Fruit fly (Drosophila melanogaster) S2 (cell line): ENCODE results near the gene CG8539.

Experiments used
- CG8478 ChIP-seq: fragments of >200 bp; optimal IDR thresholded peaks from 2 replicates; lab custom pipeline; 2018
- CTCF ChIP-seq, 2 experiments: fragments of >200 bp; optimal IDR thresholded peaks; 2 replicates each; lab custom pipeline; 2018

dm6 chr3L:7449097-7449496 lies 49.5 kb downstream of the CG8539 start:
- TF ChIP-seq CTCF (optimal IDR thresholded peaks at IDR 0.05; lab: Kevin White, UChicago) (no peak), CG8478 (lab: Kevin White, UChicago) (no peak)
